Worm (Caenorhabditis elegans) whole organism, young adult: Measurements from ENCODE around the gene zyg-9.

Experiments
- F22D6.2 ChIP-seq: sonication (generic microtip); optimal IDR thresholded peaks from 2 replicates; lab custom pipeline; 2016; ENCODE audit warnings: mild to moderate bottlenecking, missing genetic modification characterization, missing compliant biosample characterization
- F33H1.4 ChIP-seq: fragments of 200-800 bp; sonication (Bioruptor generic); IDR thresholded peaks from 2 replicates; pipeline ENCODE4 v1.3.6; 2022; ENCODE audit warnings: missing genetic modification reagents, missing genetic modification characterization, missing compliant biosample characterization
- F52B5.7 ChIP-seq: sonication (generic microtip); optimal IDR thresholded peaks from 2 replicates; lab custom pipeline; 2016; ENCODE audit warnings: mild to moderate bottlenecking, missing genetic modification characterization, missing compliant biosample characterization
- K11D2.4 ChIP-seq: fragments of 200-800 bp; sonication (Bioruptor generic); IDR thresholded peaks from 2 replicates; pipeline ENCODE4 v1.3.6; 2022; ENCODE audit warnings: missing genetic modification reagents, missing genetic modification characterization, missing compliant biosample characterization
- T07F8.4 ChIP-seq: sonication (generic microtip); optimal IDR thresholded peaks from 2 replicates; lab custom pipeline; 2016; ENCODE audit warnings: mild to moderate bottlenecking, missing genetic modification characterization, moderate library complexity, missing compliant biosample characterization
- Y53F4B.3 ChIP-seq: fragments of 200-800 bp; sonication (Bioruptor generic); IDR thresholded peaks from 2 replicates; pipeline ENCODE4 v1.3.6; 2022; ENCODE audit warnings: missing genetic modification reagents, missing genetic modification characterization, missing compliant biosample characterization
- Y67H2A.10 ChIP-seq: fragments of 200-800 bp; sonication (Bioruptor generic); conservative IDR thresholded peaks from 2 replicates; pipeline ENCODE4 v1.3.6; 2022; ENCODE audit warnings: missing genetic modification reagents, missing genetic modification characterization, missing compliant biosample characterization
- ama-1 ChIP-seq, 3 experiments: fragments of 150-350 bp in 1 of 3; sonication (generic microtip) in 2 of 3; optimal IDR thresholded peaks; 2 replicates each; lab custom pipeline; 2014 to 2018; ENCODE audit warnings: missing biosample characterization in 2 of 3, missing genetic modification characterization in 2 of 3, missing genetic modification reagents in 2 of 3
- atf-7 ChIP-seq: sonication (generic microtip); optimal IDR thresholded peaks from 2 replicates; lab custom pipeline; 2017; ENCODE audit warnings: mild to moderate bottlenecking, missing genetic modification characterization, missing compliant biosample characterization
- athp-1 ChIP-seq: sonication (generic microtip); optimal IDR thresholded peaks from 2 replicates; lab custom pipeline; 2017; ENCODE audit warnings: mild to moderate bottlenecking, missing genetic modification characterization, missing compliant biosample characterization
- bed-1 ChIP-seq: fragments of 200-800 bp; sonication (Bioruptor generic); IDR thresholded peaks from 2 replicates; pipeline ENCODE4 v1.3.6; 2022; ENCODE audit warnings: missing genetic modification reagents, missing genetic modification characterization, missing compliant biosample characterization
- bed-2 ChIP-seq: fragments of 200-800 bp; sonication (Bioruptor generic); IDR thresholded peaks from 2 replicates; pipeline ENCODE4 v1.3.6; 2022; ENCODE audit warnings: missing genetic modification reagents, missing genetic modification characterization, missing compliant biosample characterization
- ceh-58 ChIP-seq: fragments of 200-800 bp; sonication (Bioruptor generic); IDR thresholded peaks from 2 replicates; pipeline ENCODE4 v1.3.6; 2022; ENCODE audit warnings: missing genetic modification characterization, missing compliant biosample characterization
- egrh-3 ChIP-seq: fragments of 200-800 bp; sonication (Bioruptor generic); IDR thresholded peaks from 2 replicates; pipeline ENCODE4 v1.3.6; 2022; ENCODE audit warnings: missing genetic modification reagents, missing genetic modification characterization, missing compliant biosample characterization
- ekl-4 ChIP-seq: fragments of 200-800 bp; sonication (Bioruptor generic); IDR thresholded peaks from 2 replicates; pipeline ENCODE4 v1.3.6; 2022; ENCODE audit warnings: missing genetic modification reagents, missing genetic modification characterization, missing compliant biosample characterization
- him-1 ChIP-seq: sonication (generic microtip); optimal IDR thresholded peaks from 2 replicates; lab custom pipeline; 2016; ENCODE audit warnings: missing genotype, missing genetic modification reagents, missing genetic modification characterization, missing compliant biosample characterization
- hmg-20 ChIP-seq: fragments of 200-800 bp; sonication (Bioruptor generic); IDR thresholded peaks from 2 replicates; pipeline ENCODE4 v1.3.6; 2022; ENCODE audit warnings: missing genetic modification reagents, missing genetic modification characterization, missing compliant biosample characterization
- hsf-1 ChIP-seq: fragments of 200-800 bp; sonication (Bioruptor generic); IDR thresholded peaks from 2 replicates; pipeline ENCODE4 v1.3.6; 2022; ENCODE audit warnings: missing genetic modification reagents, missing genetic modification characterization, missing compliant biosample characterization
- lin-26 ChIP-seq: fragments of 200-800 bp; sonication (Bioruptor generic); IDR thresholded peaks from 2 replicates; pipeline ENCODE4 v1.3.6; 2022; ENCODE audit warnings: missing genetic modification reagents, missing genetic modification characterization, missing compliant biosample characterization
- lin-40 ChIP-seq: sonication (generic microtip); optimal IDR thresholded peaks from 2 replicates; lab custom pipeline; 2016; ENCODE audit warnings: missing genetic modification characterization, mild to moderate bottlenecking, missing compliant biosample characterization, missing genotype, missing genetic modification reagents
- mcd-1 ChIP-seq: fragments of 200-800 bp; sonication (Bioruptor generic); IDR thresholded peaks from 2 replicates; pipeline ENCODE4 v1.3.6; 2022; ENCODE audit warnings: missing genetic modification reagents, missing genetic modification characterization, missing compliant biosample characterization
- mes-4 ChIP-seq: sonication (generic microtip); optimal IDR thresholded peaks from 2 replicates; lab custom pipeline; 2016; ENCODE audit warnings: missing genotype, missing genetic modification characterization, missing compliant biosample characterization
- mxl-1 ChIP-seq: sonication (generic microtip); optimal IDR thresholded peaks from 2 replicates; lab custom pipeline; 2016; ENCODE audit warnings: missing genetic modification characterization, missing compliant biosample characterization
- nfya-1 ChIP-seq: sonication (generic microtip); optimal IDR thresholded peaks from 2 replicates; lab custom pipeline; 2017; ENCODE audit warnings: antibody characterized with exemption, missing compliant biosample characterization, missing genetic modification characterization, borderline replicate concordance; ENCODE audit not compliant: insufficient read depth
- nhr-179 ChIP-seq: sonication (generic microtip); optimal IDR thresholded peaks from 2 replicates; lab custom pipeline; 2016; ENCODE audit warnings: mild to moderate bottlenecking, missing genetic modification characterization, missing compliant biosample characterization
- nhr-27 ChIP-seq: fragments of 200-800 bp; sonication (Bioruptor generic); optimal IDR thresholded peaks from 2 replicates; lab custom pipeline; 2018; ENCODE audit warnings: mild to moderate bottlenecking, missing genetic modification characterization, moderate library complexity, missing compliant biosample characterization
- nhr-80 ChIP-seq: sonication (generic microtip); optimal IDR thresholded peaks from 2 replicates; lab custom pipeline; 2016; ENCODE audit warnings: missing genetic modification characterization, missing compliant biosample characterization
- rcor-1 ChIP-seq: fragments of 200-800 bp; sonication (Bioruptor generic); IDR thresholded peaks from 2 replicates; pipeline ENCODE4 v1.3.6; 2022; ENCODE audit warnings: missing genetic modification reagents, missing genetic modification characterization, missing compliant biosample characterization
- rec-8 ChIP-seq, 2 experiments: sonication (generic microtip); optimal IDR thresholded peaks; 2 replicates each; lab custom pipeline; 2016; ENCODE audit warnings: mild to moderate bottlenecking in 2 of 2, missing genetic modification characterization in 2 of 2, missing genetic modification reagents in 2 of 2, missing genotype in 2 of 2, missing biosample characterization in 1 of 2, missing compliant biosample characterization in 1 of 2, moderate library complexity in 1 of 2
- snpc-3.4 ChIP-seq: sonication (generic microtip); optimal IDR thresholded peaks from 2 replicates; lab custom pipeline; 2017; ENCODE audit warnings: missing genetic modification characterization, mild to moderate bottlenecking, missing compliant biosample characterization, antibody characterized with exemption, moderate library complexity, missing genotype, missing genetic modification reagents
- snpc-4 ChIP-seq, 5 experiments: fragments of 150-350 bp in 1 of 5; sonication (generic microtip) in 4 of 5; optimal IDR thresholded peaks; 2 replicates each; lab custom pipeline; 2014 to 2018; ENCODE audit warnings: missing genetic modification characterization in 5 of 5, missing biosample characterization in 3 of 5, antibody characterized with exemption in 2 of 5, mild to moderate bottlenecking in 2 of 5, missing compliant biosample characterization in 2 of 5, missing genotype in 2 of 5, moderate library complexity in 2 of 5, missing genetic modification reagents in 1 of 5
- somi-1 ChIP-seq: fragments of 200-800 bp; sonication (Bioruptor generic); optimal IDR thresholded peaks from 2 replicates; lab custom pipeline; 2018; ENCODE audit warnings: mild to moderate bottlenecking, missing genetic modification characterization, missing compliant biosample characterization
- sptf-2 ChIP-seq: fragments of 200-800 bp; sonication (Bioruptor generic); optimal IDR thresholded peaks from 2 replicates; lab custom pipeline; 2018; ENCODE audit warnings: mild to moderate bottlenecking, missing genetic modification characterization, missing compliant biosample characterization
- tbp1 ChIP-seq: fragments of 200-800 bp; sonication (Bioruptor generic); optimal IDR thresholded peaks from 2 replicates; lab custom pipeline; 2018; ENCODE audit warnings: mild to moderate bottlenecking, missing genetic modification characterization, missing compliant biosample characterization
- ztf-26 ChIP-seq: sonication (generic microtip); optimal IDR thresholded peaks from 2 replicates; lab custom pipeline; 2017; ENCODE audit warnings: missing genetic modification characterization, missing compliant biosample characterization

zyg-9 gene

ce11 chrII:8438791-8439287 lies 18.8 kb upstream of the zyg-9 start, which contains the start of gene lips-10:
Gene lips-10, plus strand, starts transcription at chrII:8439168.
- no peak for TF ChIP-seq ekl-4
- no peak for TF ChIP-seq mcd-1 (GFP tag; lab: Robert Waterston, UW)
- no peak for TF ChIP-seq mxl-1 (tag; lab: Kevin White, UChicago)
- no peak for TF ChIP-seq nhr-179 (tag; lab: Kevin White, UChicago)
- TF ChIP-seq K11D2.4 (GFP tag; lab: Robert Waterston, UW), result no peak
- TF ChIP-seq tbp1 (GFP tag; lab: Kevin White, UChicago), result no peak
- no peak for TF ChIP-seq ztf-26 (tag; lab: Kevin White, UChicago)
- no peak for TF ChIP-seq nhr-80 (tag; lab: Kevin White, UChicago)

- TF ChIP-seq F52B5.7 (no peak), T07F8.4 (tag; lab: Kevin White, UChicago) (no peak), rec-8 (tag; optimal IDR thresholded peaks at IDR 0.05; lab: Kevin White, UChicago) (no peak), lin-40 (tag; lab: Kevin White, UChicago) (peak; percentile 3), ama-1 (optimal IDR thresholded peaks at IDR 0.05; lab: Kevin White, UChicago) (peak; percentile 68), ama-1 (GFP tag; optimal IDR thresholded peaks at IDR 0.05; lab: Kevin White, UChicago) (no peak), Y53F4B.3 (GFP tag; lab: Robert Waterston, UW) (no peak), nfya-1 (tag; lab: Kevin White, UChicago) (no peak), rcor-1 (GFP tag; lab: Robert Waterston, UW) (no peak), atf-7 (tag; lab: Kevin White, UChicago) (peak; percentile 6), hmg-20 (no peak)
- TF ChIP-seq, all 124 proteins: peak for 3
Measured at ce11 chrII:8440097-8440496, 17.5 kb upstream of the zyg-9 start.

DNA sequence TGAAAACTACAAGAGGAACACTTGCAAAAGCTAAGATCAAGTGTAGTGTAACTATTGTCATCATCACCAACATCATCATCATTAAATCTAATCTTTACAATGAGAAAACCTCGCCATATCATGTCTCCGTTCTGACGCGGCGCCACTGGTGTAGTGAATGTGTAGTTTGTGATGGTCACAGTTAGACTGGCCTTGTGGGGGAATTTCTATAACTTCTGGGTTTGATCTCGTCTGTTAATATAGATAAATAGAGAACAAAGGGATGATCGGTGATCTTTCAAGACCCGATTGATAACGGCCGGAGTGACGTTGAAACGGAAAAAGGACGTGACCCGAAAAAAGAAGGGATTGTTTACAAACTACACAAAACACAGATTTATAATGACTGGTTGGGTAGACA lies 16.8 kb upstream of the zyg-9 start:
- TF ChIP-seq F22D6.2 (tag; lab: Kevin White, UChicago) (no peak), nhr-179 (tag; lab: Kevin White, UChicago) (no peak), bed-2 (GFP tag; lab: Robert Waterston, UW) (no peak), athp-1 (no peak), nhr-27 (no peak), somi-1 (GFP tag; lab: Kevin White, UChicago) (peak; percentile 6), rec-8 (tag; optimal IDR thresholded peaks at IDR 0.05; lab: Kevin White, UChicago) (no peak), ceh-58 (no peak), Y67H2A.10 (GFP tag; lab: Robert Waterston, UW) (no peak), F33H1.4 (GFP tag; lab: Robert Waterston, UW) (no peak), egrh-3 (no peak), mes-4 (tag; lab: Kevin White, UChicago) (no peak), ztf-26 (tag; lab: Kevin White, UChicago) (peak; percentile 29), T07F8.4 (tag; lab: Kevin White, UChicago) (no peak), snpc-4 (GFP tag; optimal IDR thresholded peaks at IDR 0.05; lab: Kevin White, UChicago) (no peak), snpc-4 (tag; optimal IDR thresholded peaks at IDR 0.05; lab: Kevin White, UChicago) (no peak), sptf-2 (GFP tag; lab: Kevin White, UChicago) (no peak), hsf-1 (GFP tag; lab: Robert Waterston, UW) (no peak), lin-40 (tag; lab: Kevin White, UChicago) (no peak), Y53F4B.3 (GFP tag; lab: Robert Waterston, UW) (no peak), lin-26 (GFP tag; lab: Robert Waterston, UW) (0 out of 2 replicates have a peak, but pooled peaks have one; percentile 9), bed-1 (no peak), him-1 (no peak), snpc-3.4 (tag; lab: Kevin White, UChicago) (no peak)
